Worm (Caenorhabditis elegans): ENCODE data around the gene atn-1.

atn-1 gene

ce11 chrV:12488002-12488401 is 9.8 kb downstream of the atn-1 start:
- peak; percentile 50 for TF ChIP-seq dsc-1 (tag; optimal IDR thresholded peaks at IDR 0.05)
- TF ChIP-seq F16B12.6 (tag; optimal IDR thresholded peaks at IDR 0.05), result no peak
- no peak for TF ChIP-seq sox-4 (tag; optimal IDR thresholded peaks at IDR 0.05)
- TF ChIP-seq blmp-1 (tag; optimal IDR thresholded peaks at IDR 0.05), result no peak
- TF ChIP-seq vab-15 (tag; optimal IDR thresholded peaks at IDR 0.05), result no peak
- no peak for TF ChIP-seq nhr-20 (tag; optimal IDR thresholded peaks at IDR 0.05)
- no peak for TF ChIP-seq ceh-90 (tag; optimal IDR thresholded peaks at IDR 0.05)
- no peak for TF ChIP-seq elt-2 (tag; optimal IDR thresholded peaks at IDR 0.05)
- TF ChIP-seq egl-13 (tag; optimal IDR thresholded peaks at IDR 0.05), result no peak
- TF ChIP-seq rnt-1 (tag; optimal IDR thresholded peaks at IDR 0.05), result peak; percentile 47
- no peak for TF ChIP-seq swsn-7 (tag; optimal IDR thresholded peaks at IDR 0.05)
- no peak for TF ChIP-seq hlh-4 (tag; optimal IDR thresholded peaks at IDR 0.05)
- no peak for TF ChIP-seq fkh-4 (tag; optimal IDR thresholded peaks at IDR 0.05; ENCODE audit: borderline replicate concordance)
- TF ChIP-seq grh-1 (GFP tag; IDR thresholded peaks at IDR 0.05), result no peak
- no peak for TF ChIP-seq pqm-1 (tag; optimal IDR thresholded peaks at IDR 0.05)
- no peak for TF ChIP-seq zag-1 (tag; optimal IDR thresholded peaks at IDR 0.05)
- TF ChIP-seq lin-39 (tag; optimal IDR thresholded peaks at IDR 0.05), result no peak
- TF ChIP-seq lir-3 (tag; optimal IDR thresholded peaks at IDR 0.05; ENCODE audit: poor library complexity), result no peak
- TF ChIP-seq unc-86 (tag; optimal IDR thresholded peaks at IDR 0.05), result no peak
- no peak for TF ChIP-seq aly-2 (tag; optimal IDR thresholded peaks at IDR 0.05)
- peak; percentile 64 for TF ChIP-seq snpc-4 (tag; optimal IDR thresholded peaks at IDR 0.05)
- TF ChIP-seq fkh-8 (tag; optimal IDR thresholded peaks at IDR 0.05), result no peak
- TF ChIP-seq zip-4 (GFP tag; optimal IDR thresholded peaks at IDR 0.05), result no peak
- no peak for TF ChIP-seq mep-1 (tag; optimal IDR thresholded peaks at IDR 0.05)
- no peak for TF ChIP-seq ceh-63 (GFP tag; optimal IDR thresholded peaks at IDR 0.05)
- TF ChIP-seq ceh-88 (GFP tag; IDR thresholded peaks at IDR 0.05), result no peak
- TF ChIP-seq sptf-1 (tag; optimal IDR thresholded peaks at IDR 0.05), result no peak
- no peak for TF ChIP-seq hlh-17 (GFP tag; optimal IDR thresholded peaks at IDR 0.05; ENCODE audit: borderline replicate concordance)
- no peak for TF ChIP-seq unc-98 (GFP tag; IDR thresholded peaks at IDR 0.05)
- no peak for TF ChIP-seq irx-1 (tag; optimal IDR thresholded peaks at IDR 0.05)
- peak; percentile 15; the same call in 1 of the 2 replicates for TF ChIP-seq nhr-19 (GFP tag; conservative IDR thresholded peaks at IDR 0.05)
- no peak for TF ChIP-seq ceh-82 (tag; optimal IDR thresholded peaks at IDR 0.05)
- no peak for TF ChIP-seq nhr-90 (tag; optimal IDR thresholded peaks at IDR 0.05; ENCODE audit: poor library complexity)
- TF ChIP-seq efl-3 (GFP tag; optimal IDR thresholded peaks at IDR 0.05), result no peak
- TF ChIP-seq fos-1 (tag; optimal IDR thresholded peaks at IDR 0.05), result no peak
- TF ChIP-seq snu-23 (GFP tag; optimal IDR thresholded peaks at IDR 0.05), result peak; percentile 16
- TF ChIP-seq ceh-8 (GFP tag; optimal IDR thresholded peaks at IDR 0.05), result no peak
- no peak for TF ChIP-seq mab-9 (GFP tag; IDR thresholded peaks at IDR 0.05)
- TF ChIP-seq ets-5 (GFP tag; IDR thresholded peaks at IDR 0.05), result no peak
- peak in 1 of 2 experiments; percentile 41 for TF ChIP-seq lsy-2 (tag; optimal IDR thresholded peaks at IDR 0.05)
- TF ChIP-seq nhr-237 (tag; optimal IDR thresholded peaks at IDR 0.05), result no peak
- no peak for TF ChIP-seq C04F5.9 (tag; optimal IDR thresholded peaks at IDR 0.05)
- no peak for TF ChIP-seq xbp-1 (tag; optimal IDR thresholded peaks at IDR 0.05)
- no peak for TF ChIP-seq lin-15B (tag; optimal IDR thresholded peaks at IDR 0.05)
- TF ChIP-seq unc-62 (GFP tag; optimal IDR thresholded peaks at IDR 0.05), result no peak
- no peak for TF ChIP-seq hpl-2 (GFP tag; optimal IDR thresholded peaks at IDR 0.05)
- TF ChIP-seq jun-1 (tag; optimal IDR thresholded peaks at IDR 0.05), result no peak
- no peak for TF ChIP-seq aha-1 (tag; optimal IDR thresholded peaks at IDR 0.05)
- TF ChIP-seq alr-1 (tag; optimal IDR thresholded peaks at IDR 0.05; ENCODE audit: borderline replicate concordance), result no peak
- no peak for TF ChIP-seq tbx-2 (tag; optimal IDR thresholded peaks at IDR 0.05)
- TF ChIP-seq nhr-11 (tag; optimal IDR thresholded peaks at IDR 0.05), result no peak
- TF ChIP-seq nhr-85 (tag), result no peak
- TF ChIP-seq nhr-71 (tag; optimal IDR thresholded peaks at IDR 0.05), result peak; percentile 24
- peak; percentile 60 for TF ChIP-seq lin-14 (GFP tag; optimal IDR thresholded peaks at IDR 0.05)
